Fruit fly (Drosophila melanogaster): ENCODE data around the gene CG17544.

CG17544 gene

dm6 chr2L:19397617-19398316, 526 bp downstream of the CG17544 start (continued):
- TF ChIP-seq CG18619 (GFP tag; optimal IDR thresholded peaks at IDR 0.05) (no peak), CG10274 (GFP tag; optimal IDR thresholded peaks at IDR 0.05) (no peak), CG11504 (tag; optimal IDR thresholded peaks at IDR 0.05) (peak; percentile 64), Pdp1 (GFP tag; optimal IDR thresholded peaks at IDR 0.05) (peak in 1 of 2 experiments; percentile 78), Hr51 (GFP tag; optimal IDR thresholded peaks at IDR 0.05) (peak in 1 of 2 experiments; percentile 33), sd (tag; optimal IDR thresholded peaks at IDR 0.05) (peak; percentile 25), CG6813 (GFP tag; optimal IDR thresholded peaks at IDR 0.05) (no peak), Ravus (GFP tag; IDR thresholded peaks at IDR 0.05) (no peak), lilli (GFP tag; optimal IDR thresholded peaks at IDR 0.05) (peak; percentile 39), CG12155 (GFP tag; optimal IDR thresholded peaks at IDR 0.05) (peak; percentile 1), Xbp1 (GFP tag; optimal IDR thresholded peaks at IDR 0.05) (no peak), bcd (GFP tag; optimal IDR thresholded peaks at IDR 0.05) (peak; percentile 5), CG1603 (tag; optimal IDR thresholded peaks at IDR 0.05) (peak; percentile 13), chn (GFP tag; optimal IDR thresholded peaks at IDR 0.05) (peak; percentile 8), stc (GFP tag; IDR thresholded peaks at IDR 0.05) (no peak), Drgx (GFP tag; IDR thresholded peaks at IDR 0.05) (0 out of 2 replicates have a peak, but pooled peaks have one; percentile 13), insv (GFP tag; optimal IDR thresholded peaks at IDR 0.05) (no peak), Oaz (GFP tag; IDR thresholded peaks at IDR 0.05) (no peak), CG13123 (GFP tag; optimal IDR thresholded peaks at IDR 0.05) (no peak), pros (GFP tag; optimal IDR thresholded peaks at IDR 0.05) (no peak), pan (optimal IDR thresholded peaks at IDR 0.05) (no peak), pan (GFP tag; optimal IDR thresholded peaks at IDR 0.05 in 1 of 2, IDR thresholded peaks at IDR 0.05 in 1 of 2) (peak in 1 of 2 experiments; percentile 30), CG11560 (tag; IDR thresholded peaks at IDR 0.05) (no peak), kah (GFP tag; optimal IDR thresholded peaks at IDR 0.05) (peak; percentile 19), CG9932 (GFP tag; IDR thresholded peaks at IDR 0.05) (peak; percentile 45; the same call in 1 of the 2 replicates), Ada2b (GFP tag; IDR thresholded peaks at IDR 0.05) (no peak), nmo (GFP tag; optimal IDR thresholded peaks at IDR 0.05) (peak; percentile 15), CG6175 (GFP tag; IDR thresholded peaks at IDR 0.05) (no peak), Hey (tag; optimal IDR thresholded peaks at IDR 0.05) (no peak), Sox102F (GFP tag; optimal IDR thresholded peaks at IDR 0.05) (peak; percentile 22), NK7.1 (GFP tag; optimal IDR thresholded peaks at IDR 0.05) (no peak), Trl (optimal IDR thresholded peaks at IDR 0.05) (peak; percentile 78 to 81), Trl (GFP tag; optimal IDR thresholded peaks at IDR 0.05) (no peak), bsh (GFP tag; optimal IDR thresholded peaks at IDR 0.05) (peak in 1 of 2 experiments; percentile 22), ttk (GFP tag; IDR thresholded peaks at IDR 0.05) (no peak), CG7556 (GFP tag; optimal IDR thresholded peaks at IDR 0.05) (peak; percentile 40), CG8388 (GFP tag; optimal IDR thresholded peaks at IDR 0.05) (peak; percentile 12), eyg (GFP tag; optimal IDR thresholded peaks at IDR 0.05) (no peak), Atf6 (GFP tag; IDR thresholded peaks at IDR 0.05) (no peak), ind (GFP tag; optimal IDR thresholded peaks at IDR 0.05) (peak; percentile 22), CG9727 (GFP tag; optimal IDR thresholded peaks at IDR 0.05) (peak; percentile 21), CG10654 (GFP tag; optimal IDR thresholded peaks at IDR 0.05) (no peak)
